Worm (Caenorhabditis elegans) whole organism, L3 larva: ENCODE measurements around the gene F59B10.6.
A peak's percentile ranks its signal among the peaks of the same experiment; 100 is the strongest.

Experiments
- R02D3.7 ChIP-seq: fragments of 150-350 bp; optimal IDR thresholded peaks from 2 replicates; lab custom pipeline; 2014; ENCODE audit warnings: missing biosample characterization, missing genetic modification characterization
- ZK546.5 ChIP-seq: sonication (generic microtip); optimal IDR thresholded peaks from 2 replicates; lab custom pipeline; 2017; ENCODE audit warnings: missing biosample characterization, missing genetic modification characterization
- aly-2 ChIP-seq: fragments of 150-350 bp; optimal IDR thresholded peaks from 2 replicates; lab custom pipeline; 2014; ENCODE audit warnings: missing biosample characterization, missing genetic modification characterization
- ama-1 ChIP-seq: fragments of 150-350 bp; optimal IDR thresholded peaks from 2 replicates; lab custom pipeline; 2018
- ceh-16 ChIP-seq: sonication (generic microtip); optimal IDR thresholded peaks from 2 replicates; lab custom pipeline; 2017; ENCODE audit warnings: missing biosample characterization, missing genetic modification characterization
- ceh-28 ChIP-seq: fragments of 150-350 bp; optimal IDR thresholded peaks from 2 replicates; lab custom pipeline; 2014; ENCODE audit warnings: missing biosample characterization, missing genetic modification reagents, missing genetic modification characterization
- ceh-82 ChIP-seq: fragments of 150-350 bp; optimal IDR thresholded peaks from 2 replicates; lab custom pipeline; 2014; ENCODE audit warnings: missing biosample characterization, missing genetic modification characterization
- ceh-9 ChIP-seq: sonication (generic microtip); optimal IDR thresholded peaks from 2 replicates; lab custom pipeline; 2018; ENCODE audit warnings: missing biosample characterization, missing genetic modification characterization
- daf-12 ChIP-seq: fragments of 150-350 bp; optimal IDR thresholded peaks from 2 replicates; lab custom pipeline; 2014; ENCODE audit warnings: missing biosample characterization, missing genetic modification reagents, missing genetic modification characterization
- egl-27 ChIP-seq: sonication (generic microtip); optimal IDR thresholded peaks from 4 replicates; lab custom pipeline; 2017; ENCODE audit warnings: missing biosample characterization, missing genetic modification reagents, missing genetic modification characterization
- egl-5 ChIP-seq: fragments of 150-350 bp; optimal IDR thresholded peaks from 2 replicates; lab custom pipeline; 2017; ENCODE audit warnings: missing biosample characterization, missing genetic modification reagents, missing genetic modification characterization, inconsistent platforms
- elt-1 ChIP-seq: fragments of 150-350 bp; optimal IDR thresholded peaks from 2 replicates; lab custom pipeline; 2014; ENCODE audit warnings: missing biosample characterization, missing genetic modification characterization
- elt-3 ChIP-seq, 3 experiments: fragments of 150-350 bp in 1 of 3; sonication (generic microtip) in 2 of 3; optimal IDR thresholded peaks; 2 replicates in 2 of 3; 4 replicates in 1 of 3; lab custom pipeline; 2014 to 2017; ENCODE audit warnings: missing biosample characterization in 3 of 3, missing genetic modification characterization in 3 of 3
- eor-1 ChIP-seq, 2 experiments: fragments of 150-350 bp; optimal IDR thresholded peaks; 2 replicates each; lab custom pipeline; 2014 to 2018; ENCODE audit warnings: missing biosample characterization in 2 of 2, missing genetic modification characterization in 2 of 2
- fkh-10 ChIP-seq: sonication (generic microtip); optimal IDR thresholded peaks from 2 replicates; lab custom pipeline; 2017; ENCODE audit warnings: missing biosample characterization, missing genetic modification reagents, missing genetic modification characterization
- fkh-2 ChIP-seq: fragments of 150-350 bp; optimal IDR thresholded peaks from 2 replicates; lab custom pipeline; 2014; ENCODE audit warnings: missing biosample characterization, missing genetic modification reagents, missing genetic modification characterization
- fos-1 ChIP-seq: fragments of 150-350 bp; optimal IDR thresholded peaks from 2 replicates; lab custom pipeline; 2014; ENCODE audit warnings: missing biosample characterization, missing genetic modification characterization
- hmg-11 ChIP-seq: sonication (generic microtip); optimal IDR thresholded peaks from 2 replicates; lab custom pipeline; 2016; ENCODE audit warnings: missing genetic modification characterization, missing compliant biosample characterization
- jun-1 ChIP-seq: fragments of 150-350 bp; optimal IDR thresholded peaks from 2 replicates; lab custom pipeline; 2014; ENCODE audit warnings: missing biosample characterization, missing genetic modification reagents, missing genetic modification characterization
- lin-15B ChIP-seq: fragments of 150-350 bp; optimal IDR thresholded peaks from 2 replicates; lab custom pipeline; 2014; ENCODE audit warnings: missing biosample characterization, missing genetic modification characterization
- lin-39 ChIP-seq: fragments of 150-350 bp; optimal IDR thresholded peaks from 2 replicates; lab custom pipeline; 2018; ENCODE audit warnings: missing biosample characterization, missing genetic modification reagents, missing genetic modification characterization
- lsy-12 ChIP-seq: sonication (generic microtip); optimal IDR thresholded peaks from 2 replicates; lab custom pipeline; 2016; ENCODE audit warnings: mild to moderate bottlenecking, missing genetic modification characterization, missing compliant biosample characterization
- mdl-1 ChIP-seq: fragments of 150-350 bp; optimal IDR thresholded peaks from 2 replicates; lab custom pipeline; 2014; ENCODE audit warnings: missing biosample characterization, missing genetic modification characterization
- mml-1 ChIP-seq: fragments of 150-350 bp; sonication (generic microtip); optimal IDR thresholded peaks from 3 replicates; lab custom pipeline; 2014; ENCODE audit warnings: missing biosample characterization, missing genetic modification characterization
- nfya-1 ChIP-seq: sonication (generic microtip); optimal IDR thresholded peaks from 2 replicates; lab custom pipeline; 2017; ENCODE audit warnings: missing genetic modification characterization, mild to moderate bottlenecking, missing compliant biosample characterization, antibody characterized with exemption, moderate library complexity; ENCODE audit not compliant: insufficient read depth
- nhr-11 ChIP-seq: fragments of 150-350 bp; optimal IDR thresholded peaks from 2 replicates; lab custom pipeline; 2014; ENCODE audit warnings: missing biosample characterization, missing genetic modification characterization
- nhr-12 ChIP-seq: fragments of 150-350 bp; optimal IDR thresholded peaks from 2 replicates; lab custom pipeline; 2014; ENCODE audit warnings: missing biosample characterization, missing genetic modification characterization
- nhr-23 ChIP-seq: fragments of 150-350 bp; optimal IDR thresholded peaks from 2 replicates; lab custom pipeline; 2014; ENCODE audit warnings: missing biosample characterization, missing genetic modification reagents, missing genetic modification characterization
- nhr-237 ChIP-seq: fragments of 150-350 bp; optimal IDR thresholded peaks from 2 replicates; lab custom pipeline; 2014; ENCODE audit warnings: missing biosample characterization, missing genetic modification characterization
- nhr-25 ChIP-seq: sonication (generic microtip); optimal IDR thresholded peaks from 2 replicates; lab custom pipeline; 2017; ENCODE audit warnings: missing biosample characterization, missing genetic modification characterization
- nhr-28 ChIP-seq: fragments of 150-350 bp; optimal IDR thresholded peaks from 2 replicates; lab custom pipeline; 2014; ENCODE audit warnings: missing biosample characterization, missing genetic modification characterization
- nhr-43 ChIP-seq: sonication (generic microtip); optimal IDR thresholded peaks from 2 replicates; lab custom pipeline; 2016; ENCODE audit warnings: mild to moderate bottlenecking, missing genetic modification characterization, missing compliant biosample characterization; ENCODE audit not compliant: poor library complexity, severe bottlenecking
- nhr-67 ChIP-seq: fragments of 150-350 bp; optimal IDR thresholded peaks from 2 replicates; lab custom pipeline; 2014; ENCODE audit warnings: missing biosample characterization, missing genetic modification characterization
- nhr-76 ChIP-seq: fragments of 150-350 bp; sonication (generic microtip); optimal IDR thresholded peaks from 5 replicates; lab custom pipeline; 2014; ENCODE audit warnings: missing biosample characterization, missing genetic modification characterization
- nhr-77 ChIP-seq: fragments of 150-350 bp; optimal IDR thresholded peaks from 2 replicates; lab custom pipeline; 2014; ENCODE audit warnings: missing biosample characterization, missing genetic modification characterization
- pha-4 ChIP-seq: fragments of 150-350 bp; optimal IDR thresholded peaks from 2 replicates; lab custom pipeline; 2014; ENCODE audit warnings: missing biosample characterization, missing genetic modification reagents, missing genetic modification characterization
- pqm-1 ChIP-seq: fragments of 150-350 bp; optimal IDR thresholded peaks from 2 replicates; lab custom pipeline; 2017; ENCODE audit warnings: missing biosample characterization, missing genetic modification characterization, inconsistent platforms
- sea-2 ChIP-seq: fragments of 150-350 bp; sonication (generic microtip); optimal IDR thresholded peaks from 4 replicates; lab custom pipeline; 2014; ENCODE audit warnings: missing biosample characterization, missing genetic modification reagents, missing genetic modification characterization
- skn-1 ChIP-seq: fragments of 150-350 bp; optimal IDR thresholded peaks from 2 replicates; lab custom pipeline; 2014; ENCODE audit warnings: missing biosample characterization, missing genetic modification characterization
- snpc-4 ChIP-seq: fragments of 150-350 bp; optimal IDR thresholded peaks from 2 replicates; lab custom pipeline; 2014; ENCODE audit warnings: missing biosample characterization, missing genetic modification characterization
- tbx-2 ChIP-seq: sonication (generic microtip); optimal IDR thresholded peaks from 2 replicates; lab custom pipeline; 2016; ENCODE audit warnings: mild to moderate bottlenecking, missing genetic modification characterization, missing compliant biosample characterization
- unc-39 ChIP-seq: sonication (generic microtip); optimal IDR thresholded peaks from 4 replicates; lab custom pipeline; 2017; ENCODE audit warnings: missing biosample characterization, missing genetic modification characterization
- unc-62 ChIP-seq: fragments of 150-350 bp; sonication (generic microtip); optimal IDR thresholded peaks from 4 replicates; lab custom pipeline; 2014; ENCODE audit warnings: missing biosample characterization, missing genetic modification reagents, missing genetic modification characterization
- zag-1 ChIP-seq: fragments of 150-350 bp; optimal IDR thresholded peaks from 2 replicates; lab custom pipeline; 2014; ENCODE audit warnings: missing biosample characterization, missing genetic modification characterization
- ztf-11 ChIP-seq: fragments of 150-350 bp; optimal IDR thresholded peaks from 2 replicates; lab custom pipeline; 2014; ENCODE audit warnings: missing biosample characterization, missing genetic modification characterization
- ztf-4 ChIP-seq: fragments of 150-350 bp; optimal IDR thresholded peaks from 2 replicates; lab custom pipeline; 2014; ENCODE audit warnings: missing biosample characterization, missing genetic modification characterization

The F59B10.6 gene

ce11 chrII:10504729-10505128 is 19.5 kb downstream of the F59B10.6 start:
- TF ChIP-seq mml-1 (tag; lab: Kevin White, UChicago) (no peak), aly-2 (no peak), zag-1 (no peak), ceh-82 (no peak), nhr-12 (tag; lab: Kevin White, UChicago) (no peak), unc-39 (tag; lab: Kevin White, UChicago) (no peak), nhr-28 (tag; lab: Kevin White, UChicago) (no peak), lsy-12 (tag; lab: Kevin White, UChicago) (no peak), ztf-4 (tag; lab: Kevin White, UChicago) (no peak), daf-12 (tag; lab: Kevin White, UChicago) (no peak), fkh-2 (tag; lab: Kevin White, UChicago) (no peak), ama-1 (lab: Kevin White, UChicago) (no peak), ceh-16 (tag; lab: Kevin White, UChicago) (no peak), eor-1 (tag; optimal IDR thresholded peaks at IDR 0.05; lab: Kevin White, UChicago) (no peak), egl-27 (tag; lab: Kevin White, UChicago) (no peak), lin-39 (tag; lab: Kevin White, UChicago) (peak; percentile 20), jun-1 (peak; percentile 35), nhr-25 (tag; lab: Kevin White, UChicago) (peak; percentile 46), nhr-43 (tag; lab: Kevin White, UChicago) (no peak), pha-4 (tag; lab: Kevin White, UChicago) (peak; percentile 89), nhr-67 (no peak), ztf-11 (tag; lab: Kevin White, UChicago) (no peak), tbx-2 (tag; lab: Kevin White, UChicago) (no peak), ZK546.5 (tag; lab: Kevin White, UChicago) (no peak), nhr-23 (tag; lab: Kevin White, UChicago) (peak; percentile 58), nhr-77 (tag; lab: Kevin White, UChicago) (no peak), nhr-11 (no peak), sea-2 (GFP tag; lab: Kevin White, UChicago) (no peak), nfya-1 (peak; percentile 1)

DNA sequence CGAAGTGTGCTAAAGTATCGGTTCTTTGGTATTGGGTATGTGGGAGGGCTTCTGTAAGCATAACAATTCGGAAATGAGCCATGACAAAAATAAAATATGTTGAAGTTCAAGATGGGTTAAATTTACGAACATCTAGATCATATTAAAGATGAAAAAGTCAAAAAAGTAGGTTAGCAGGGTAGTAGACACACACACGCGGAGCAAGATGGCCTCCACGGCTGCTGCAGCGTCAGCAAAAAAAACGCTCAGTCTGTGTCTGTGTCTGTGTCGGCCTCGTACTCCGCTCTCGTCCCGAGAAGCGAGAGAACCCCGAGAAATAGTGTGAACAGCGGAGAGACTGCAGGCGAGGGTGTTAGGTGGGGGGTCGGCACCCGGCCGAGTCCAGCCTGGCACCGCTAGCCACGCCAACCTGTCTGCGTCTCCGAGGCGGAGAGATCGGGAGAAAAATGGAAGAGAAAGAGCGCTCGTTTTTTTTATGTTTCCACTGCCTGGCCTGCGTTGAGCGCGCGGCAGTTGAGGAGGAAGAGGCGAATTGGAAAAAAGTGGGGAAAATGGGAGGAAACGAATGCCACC is 21.7 kb downstream of the F59B10.6 start, which contains the start of gene myrf-1:
Gene myrf-1, minus strand, starts transcription at position 51 of the 573 bp plus-strand sequence.
- peak; percentile 61 for TF ChIP-seq skn-1 (tag; lab: Kevin White, UChicago)
- peak; percentile 56 for TF ChIP-seq elt-1 (tag; lab: Kevin White, UChicago)
- TF ChIP-seq nhr-237 (tag; lab: Kevin White, UChicago) = no peak
- TF ChIP-seq ztf-11 (tag; lab: Kevin White, UChicago) = no peak
- peak; percentile 92 for TF ChIP-seq lsy-12 (tag; lab: Kevin White, UChicago)
- TF ChIP-seq fkh-2 (tag; lab: Kevin White, UChicago) = no peak
- no peak for TF ChIP-seq ZK546.5 (tag; lab: Kevin White, UChicago)
- no peak for TF ChIP-seq egl-27 (tag; lab: Kevin White, UChicago)
- TF ChIP-seq unc-62 (GFP tag; lab: Kevin White, UChicago) = peak; percentile 83
- peak in 2 of 3 experiments; percentile 18 to 35 for TF ChIP-seq elt-3 (tag; optimal IDR thresholded peaks at IDR 0.05; lab: Kevin White, UChicago)
- peak; percentile 3 for TF ChIP-seq nhr-67
- TF ChIP-seq R02D3.7 = peak; percentile 53
- TF ChIP-seq pqm-1 = peak; percentile 8
- peak; percentile 74 for TF ChIP-seq nhr-43 (tag; lab: Kevin White, UChicago)
- TF ChIP-seq eor-1 (tag; optimal IDR thresholded peaks at IDR 0.05; lab: Kevin White, UChicago) = no peak
- no peak for TF ChIP-seq ceh-16 (tag; lab: Kevin White, UChicago)
- TF ChIP-seq daf-12 (tag; lab: Kevin White, UChicago) = no peak
- no peak for TF ChIP-seq ceh-9 (tag; lab: Kevin White, UChicago)
- peak; percentile 67 for TF ChIP-seq ama-1 (lab: Kevin White, UChicago)
- TF ChIP-seq hmg-11 = peak; percentile 99
- peak; percentile 85 for TF ChIP-seq egl-5
- TF ChIP-seq lin-15B (tag; lab: Kevin White, UChicago) = peak; percentile 64
- peak; percentile 70 for TF ChIP-seq mdl-1 (tag; lab: Kevin White, UChicago)
- peak; percentile 90 for TF ChIP-seq nfya-1
- TF ChIP-seq aly-2 = no peak
- no peak for TF ChIP-seq mml-1 (tag; lab: Kevin White, UChicago)
- peak; percentile 43 for TF ChIP-seq ceh-82
- peak; percentile 48 for TF ChIP-seq fos-1 (tag; lab: Kevin White, UChicago)
- TF ChIP-seq lin-39 (tag; lab: Kevin White, UChicago) = peak; percentile 96
- peak; percentile 39 for TF ChIP-seq sea-2 (GFP tag; lab: Kevin White, UChicago)
- no peak for TF ChIP-seq nhr-12 (tag; lab: Kevin White, UChicago)
- peak; percentile 17 for TF ChIP-seq fkh-10 (GFP tag; lab: Kevin White, UChicago)
- TF ChIP-seq ceh-28 (tag; lab: Kevin White, UChicago) = peak; percentile 84
- TF ChIP-seq nhr-11 = peak; percentile 87
- TF ChIP-seq snpc-4 (tag; lab: Kevin White, UChicago) = peak; percentile 33
- no peak for TF ChIP-seq nhr-28 (tag; lab: Kevin White, UChicago)
- TF ChIP-seq tbx-2 (tag; lab: Kevin White, UChicago) = peak; percentile 88
- TF ChIP-seq nhr-76 (tag; lab: Kevin White, UChicago) = no peak
- peak; percentile 62 for TF ChIP-seq jun-1
- no peak for TF ChIP-seq unc-39 (tag; lab: Kevin White, UChicago)
- peak; percentile 92 for TF ChIP-seq pha-4 (tag; lab: Kevin White, UChicago)
- TF ChIP-seq zag-1 = peak; percentile 57
- TF ChIP-seq ztf-4 (tag; lab: Kevin White, UChicago) = no peak
- TF ChIP-seq nhr-77 (tag; lab: Kevin White, UChicago) = peak; percentile 47
- peak; percentile 77 for TF ChIP-seq nhr-25 (tag; lab: Kevin White, UChicago)
- TF ChIP-seq nhr-23 (tag; lab: Kevin White, UChicago) = peak; percentile 91
